Worm (Caenorhabditis elegans) whole organism, L4/young adult: ENCODE data around the gene exp-2.

Experiments
- dao-5 ChIP-seq: sonication (generic microtip); optimal IDR thresholded peaks from 2 replicates; lab custom pipeline; 2016; ENCODE audit warnings: missing genotype, missing genetic modification characterization, moderate library complexity, missing compliant biosample characterization
- him-1 ChIP-seq: sonication (generic microtip); optimal IDR thresholded peaks from 2 replicates; lab custom pipeline; 2016; ENCODE audit warnings: missing genotype, missing genetic modification reagents, missing genetic modification characterization, missing compliant biosample characterization

- TF ChIP-seq him-1 (tag; lab: Kevin White, UChicago) (no peak), dao-5 (no peak)
Measured at ce11 chrV:6117013-6117412, 14.2 kb upstream of the exp-2 start.
